Worm (Caenorhabditis elegans) whole organism, L4/young adult: ENCODE data around the gene flp-26.

Experiments used
- dao-5 ChIP-seq: sonication (generic microtip); optimal IDR thresholded peaks from 2 replicates; lab custom pipeline; 2016; ENCODE audit warnings: missing genotype, missing genetic modification characterization, moderate library complexity, missing compliant biosample characterization
- him-1 ChIP-seq: sonication (generic microtip); optimal IDR thresholded peaks from 2 replicates; lab custom pipeline; 2016; ENCODE audit warnings: missing genotype, missing genetic modification reagents, missing genetic modification characterization, missing compliant biosample characterization

DNA sequence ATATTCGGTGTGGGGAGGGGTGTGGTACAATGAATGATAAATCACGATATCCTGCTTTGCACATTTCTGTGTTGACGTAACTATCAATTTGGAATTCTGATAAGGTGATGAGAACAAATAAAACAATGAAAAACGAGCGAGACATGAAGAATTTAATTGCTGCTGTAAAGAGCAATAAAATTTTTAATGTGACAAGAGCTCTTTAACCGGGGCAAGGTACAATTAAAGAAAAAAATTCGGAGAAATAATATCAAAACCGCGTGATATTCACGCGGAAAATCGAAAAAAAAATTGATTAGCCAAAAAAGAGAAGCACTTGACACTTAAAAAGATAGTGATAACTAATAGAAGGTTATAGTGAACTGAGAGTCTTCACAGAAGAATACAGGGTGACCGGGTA is 32.3 kb downstream of the flp-26 start:
- no peak for TF ChIP-seq him-1
- no peak for TF ChIP-seq dao-5 (tag; lab: Kevin White, UChicago)
